Fruit fly (Drosophila melanogaster) whole organism, embryonic: ENCODE measurements around the gene UQCR-C2.
A peak's percentile ranks its signal among the peaks of the same experiment; 100 is the strongest.

Experiments
- Antp ChIP-seq: fragments of 200-800 bp; sonication (Bioruptor generic); optimal IDR thresholded peaks from 3 replicates; lab custom pipeline; 2016; ENCODE audit warnings: missing biosample characterization, missing genetic modification characterization
- Awh ChIP-seq: fragments of 200-800 bp; sonication (Bioruptor generic); IDR thresholded peaks from 2 replicates; pipeline ENCODE4, ENCODE4 v1.3.6; 2022; ENCODE audit warnings: missing biosample characterization, missing genetic modification characterization
- CG10209 ChIP-seq: fragments of 200-800 bp; sonication (Bioruptor generic); optimal IDR thresholded peaks from 3 replicates; lab custom pipeline; 2017; ENCODE audit warnings: missing biosample characterization, mild to moderate bottlenecking, missing genetic modification characterization, missing genetic modification reagents
- CG10267 ChIP-seq: fragments of 200-800 bp; sonication (Bioruptor generic); optimal IDR thresholded peaks from 2 replicates; lab custom pipeline; 2018; ENCODE audit warnings: missing biosample characterization, mild to moderate bottlenecking, missing genetic modification characterization, moderate library complexity
- CG11695 ChIP-seq: fragments of 200-800 bp; sonication (Bioruptor generic); IDR thresholded peaks from 3 replicates; pipeline ENCODE4 v1.3.6; 2022; ENCODE audit warnings: missing biosample characterization, missing genetic modification characterization
- CG12942 ChIP-seq: fragments of 200-800 bp; sonication (Bioruptor generic); optimal IDR thresholded peaks from 3 replicates; lab custom pipeline; 2016; ENCODE audit warnings: missing biosample characterization, missing genetic modification characterization
- CG14860 ChIP-seq: fragments of 200-800 bp; sonication (Bioruptor generic); IDR thresholded peaks from 3 replicates; pipeline ENCODE4 v1.3.6; 2022; ENCODE audit warnings: missing biosample characterization, missing genetic modification characterization; ENCODE audit not compliant: partially characterized antibody
- CG1602 ChIP-seq: fragments of 200-800 bp; sonication (Bioruptor generic); optimal IDR thresholded peaks from 3 replicates; lab custom pipeline; 2016; ENCODE audit warnings: missing biosample characterization, missing genetic modification characterization
- CG16779 ChIP-seq: fragments of 200-800 bp; sonication (Bioruptor generic); IDR thresholded peaks from 2 replicates; pipeline ENCODE4 v1.3.6; 2022; ENCODE audit warnings: missing biosample characterization, missing genetic modification characterization
- CG16813 ChIP-seq: fragments of 200-800 bp; sonication (Bioruptor generic); IDR thresholded peaks from 3 replicates; pipeline ENCODE4 v1.3.6; 2022; ENCODE audit warnings: missing biosample characterization, missing genetic modification characterization; ENCODE audit not compliant: partially characterized antibody
- CG16863 ChIP-seq: fragments of 200-800 bp; sonication (Bioruptor generic); optimal IDR thresholded peaks from 3 replicates; lab custom pipeline; 2016; ENCODE audit warnings: missing biosample characterization, missing genetic modification characterization
- CG17361 ChIP-seq: fragments of 200-800 bp; sonication (Bioruptor generic); IDR thresholded peaks from 3 replicates; pipeline ENCODE4 v1.3.6; 2022; ENCODE audit warnings: missing biosample characterization, missing genetic modification characterization
- CG18599 ChIP-seq: fragments of 200-800 bp; sonication (Bioruptor generic); optimal IDR thresholded peaks from 3 replicates; lab custom pipeline; 2017; ENCODE audit warnings: missing biosample characterization, missing genetic modification characterization, mild to moderate bottlenecking, moderate library complexity, missing genetic modification reagents
- CG18764 ChIP-seq: fragments of 200-800 bp; sonication (Bioruptor generic); optimal IDR thresholded peaks from 3 replicates; lab custom pipeline; 2016; ENCODE audit warnings: missing biosample characterization, missing genetic modification characterization
- CG3163 ChIP-seq: fragments of 200-800 bp; sonication (Bioruptor generic); optimal IDR thresholded peaks from 3 replicates; lab custom pipeline; 2016; ENCODE audit warnings: missing biosample characterization, missing genetic modification characterization
- CG4424 ChIP-seq: fragments of 200-800 bp; sonication (Bioruptor generic); optimal IDR thresholded peaks from 3 replicates; lab custom pipeline; 2016; ENCODE audit warnings: missing biosample characterization, missing genetic modification characterization
- CG7839 ChIP-seq: fragments of 200-800 bp; sonication (Bioruptor generic); optimal IDR thresholded peaks from 3 replicates; lab custom pipeline; 2018; ENCODE audit warnings: missing biosample characterization, mild to moderate bottlenecking, missing genetic modification characterization, moderate library complexity
- CG8478 ChIP-seq: fragments of >200 bp; optimal IDR thresholded peaks from 2 replicates; lab custom pipeline; 2018
- CkIIα-i1 ChIP-seq: fragments of 200-800 bp; sonication (Bioruptor generic); IDR thresholded peaks from 2 replicates; pipeline ENCODE4 v1.3.6; 2022; ENCODE audit warnings: missing biosample characterization, missing genetic modification characterization
- Dll ChIP-seq: fragments of 200-800 bp; sonication (Bioruptor generic); IDR thresholded peaks from 4 replicates; pipeline ENCODE4 v1.3.6; 2022; ENCODE audit warnings: missing biosample characterization, missing genetic modification characterization; ENCODE audit not compliant: partially characterized antibody
- Dp ChIP-seq: fragments of 200-800 bp; sonication (Bioruptor generic); optimal IDR thresholded peaks from 2 replicates; lab custom pipeline; 2018; ENCODE audit warnings: missing biosample characterization, mild to moderate bottlenecking, missing genetic modification characterization, moderate library complexity
- Eip74EF ChIP-seq, 2 experiments: fragments of 200-800 bp in 1 of 2; fragments of >200 bp in 1 of 2; sonication (Bioruptor generic) in 1 of 2; optimal IDR thresholded peaks; 2 replicates each; lab custom pipeline; 2017 to 2019; ENCODE audit warnings: missing biosample characterization in 2 of 2, missing genetic modification characterization in 2 of 2, mild to moderate bottlenecking in 1 of 2, moderate library complexity in 1 of 2
- Hand ChIP-seq: fragments of 200-800 bp; sonication (Bioruptor generic); optimal IDR thresholded peaks from 2 replicates; lab custom pipeline; 2017; ENCODE audit warnings: mild to moderate bottlenecking, missing biosample characterization, missing genetic modification reagents, missing genetic modification characterization
- Hr3 ChIP-seq: fragments of 200-800 bp; sonication (Bioruptor generic); optimal IDR thresholded peaks from 3 replicates; lab custom pipeline; 2016; ENCODE audit warnings: missing biosample characterization, missing genetic modification characterization
- Nf-YC ChIP-seq: fragments of 200-800 bp; optimal IDR thresholded peaks from 3 replicates; lab custom pipeline; 2019; ENCODE audit warnings: missing biosample characterization, mild to moderate bottlenecking, missing genetic modification characterization, moderate library complexity
- Oaz ChIP-seq: fragments of 200-800 bp; sonication (Bioruptor generic); IDR thresholded peaks from 2 replicates; pipeline ENCODE4 v1.3.6; 2022; ENCODE audit warnings: missing biosample characterization, missing genetic modification characterization
- Oli ChIP-seq: fragments of 200-800 bp; sonication (Bioruptor generic); optimal IDR thresholded peaks from 2 replicates; lab custom pipeline; 2018; ENCODE audit warnings: missing biosample characterization, mild to moderate bottlenecking, missing genetic modification characterization, moderate library complexity
- Optix ChIP-seq: fragments of 200-800 bp; sonication (Bioruptor generic); IDR thresholded peaks from 3 replicates; pipeline ENCODE4 v1.3.6; 2022; ENCODE audit warnings: missing biosample characterization, missing genetic modification characterization
- PHDP ChIP-seq: fragments of 200-800 bp; sonication (Bioruptor generic); optimal IDR thresholded peaks from 3 replicates; lab custom pipeline; 2018; ENCODE audit warnings: missing biosample characterization, mild to moderate bottlenecking, missing genetic modification characterization, moderate library complexity
- Ptx1 ChIP-seq: fragments of 200-800 bp; sonication (Bioruptor generic); IDR thresholded peaks from 2 replicates; pipeline ENCODE4 v1.3.6; 2022; ENCODE audit warnings: missing biosample characterization, missing genetic modification characterization
- Vsx1 ChIP-seq: fragments of 200-800 bp; sonication (Bioruptor generic); optimal IDR thresholded peaks from 2 replicates; lab custom pipeline; 2017; ENCODE audit warnings: missing biosample characterization, mild to moderate bottlenecking, missing genetic modification characterization, missing genetic modification reagents
- bcd ChIP-seq: fragments of 200-800 bp; sonication (Bioruptor generic); optimal IDR thresholded peaks from 2 replicates; lab custom pipeline; 2017; ENCODE audit warnings: missing biosample characterization, mild to moderate bottlenecking, missing genetic modification characterization
- cad ChIP-seq: fragments of >200 bp; optimal IDR thresholded peaks from 2 replicates; lab custom pipeline; 2017; ENCODE audit warnings: missing biosample characterization, missing genetic modification characterization
- chinmo ChIP-seq: fragments of 200-800 bp; sonication (Bioruptor generic); IDR thresholded peaks from 4 replicates; pipeline ENCODE4 v1.3.6; 2022; ENCODE audit warnings: missing biosample characterization, missing genetic modification characterization; ENCODE audit not compliant: partially characterized antibody
- ci ChIP-seq: fragments of 200-800 bp; sonication (Bioruptor generic); IDR thresholded peaks from 3 replicates; pipeline ENCODE4 v1.3.6; 2022; ENCODE audit warnings: missing biosample characterization, missing genetic modification characterization
- eve ChIP-seq, 2 experiments: fragments of >200 bp; optimal IDR thresholded peaks; 2 replicates each; lab custom pipeline; 2017; ENCODE audit warnings: missing biosample characterization in 2 of 2, missing genetic modification characterization in 2 of 2
- ftz-f1 ChIP-seq: fragments of 200-800 bp; sonication (Bioruptor generic); optimal IDR thresholded peaks from 2 replicates; lab custom pipeline; 2016; ENCODE audit warnings: missing biosample characterization, missing genetic modification characterization
- gce ChIP-seq: fragments of 200-800 bp; sonication (Bioruptor generic); IDR thresholded peaks from 3 replicates; pipeline ENCODE4 v1.3.6; 2022; ENCODE audit warnings: missing biosample characterization, missing genetic modification characterization
- her ChIP-seq: fragments of 200-800 bp; sonication (Bioruptor generic); optimal IDR thresholded peaks from 2 replicates; lab custom pipeline; 2016; ENCODE audit warnings: missing biosample characterization, missing genetic modification characterization
- lola ChIP-seq, 3 experiments: fragments of >200 bp in 2 of 3; fragments of 200-800 bp in 1 of 3; sonication (Bioruptor generic) in 1 of 3; optimal IDR thresholded peaks; 2 replicates each; lab custom pipeline; 2017 to 2019; ENCODE audit warnings: missing biosample characterization in 3 of 3, missing genetic modification characterization in 3 of 3, mild to moderate bottlenecking in 1 of 3, moderate library complexity in 1 of 3
- luna ChIP-seq: fragments of 200-800 bp; sonication (Bioruptor generic); optimal IDR thresholded peaks from 2 replicates; lab custom pipeline; 2016; ENCODE audit warnings: missing biosample characterization, missing genetic modification characterization
- nau ChIP-seq: fragments of 200-800 bp; sonication (Bioruptor generic); optimal IDR thresholded peaks from 3 replicates; lab custom pipeline; 2017; ENCODE audit warnings: missing biosample characterization, mild to moderate bottlenecking, missing genetic modification characterization, missing genetic modification reagents
- nom ChIP-seq: fragments of 200-800 bp; sonication (Bioruptor generic); optimal IDR thresholded peaks from 2 replicates; lab custom pipeline; 2017; ENCODE audit warnings: missing biosample characterization, missing genetic modification characterization, mild to moderate bottlenecking, moderate library complexity, missing genetic modification reagents
- onecut ChIP-seq: fragments of 200-800 bp; sonication (Bioruptor generic); IDR thresholded peaks from 2 replicates; pipeline ENCODE4 v1.3.6; 2022; ENCODE audit warnings: missing biosample characterization, missing genetic modification characterization
- p53 ChIP-seq: fragments of 200-800 bp; sonication (Bioruptor generic); optimal IDR thresholded peaks from 2 replicates; lab custom pipeline; 2016; ENCODE audit warnings: missing biosample characterization, missing genetic modification characterization
- pb ChIP-seq: fragments of 200-800 bp; sonication (Bioruptor generic); optimal IDR thresholded peaks from 3 replicates; lab custom pipeline; 2016; ENCODE audit warnings: missing biosample characterization, missing genetic modification characterization
- pita ChIP-seq: fragments of 200-800 bp; sonication (Bioruptor generic); optimal IDR thresholded peaks from 2 replicates; lab custom pipeline; 2017; ENCODE audit warnings: missing biosample characterization, mild to moderate bottlenecking, missing genetic modification characterization
- sim ChIP-seq: fragments of 200-800 bp; sonication (Bioruptor generic); IDR thresholded peaks from 2 replicates; pipeline ENCODE4 v1.3.6; 2022; ENCODE audit warnings: missing biosample characterization, missing genetic modification characterization
- sima ChIP-seq: fragments of 200-800 bp; sonication (Bioruptor generic); optimal IDR thresholded peaks from 2 replicates; lab custom pipeline; 2016; ENCODE audit warnings: missing biosample characterization, missing genetic modification characterization
- stwl ChIP-seq: fragments of 200-800 bp; sonication (Bioruptor generic); optimal IDR thresholded peaks from 3 replicates; lab custom pipeline; 2018; ENCODE audit warnings: missing biosample characterization, mild to moderate bottlenecking, missing genetic modification characterization, moderate library complexity
- tio ChIP-seq: fragments of 200-800 bp; sonication (Bioruptor generic); optimal IDR thresholded peaks from 2 replicates; lab custom pipeline; 2017; ENCODE audit warnings: missing biosample characterization, missing genetic modification characterization, inconsistent platforms

UQCR-C2 gene

DNA sequence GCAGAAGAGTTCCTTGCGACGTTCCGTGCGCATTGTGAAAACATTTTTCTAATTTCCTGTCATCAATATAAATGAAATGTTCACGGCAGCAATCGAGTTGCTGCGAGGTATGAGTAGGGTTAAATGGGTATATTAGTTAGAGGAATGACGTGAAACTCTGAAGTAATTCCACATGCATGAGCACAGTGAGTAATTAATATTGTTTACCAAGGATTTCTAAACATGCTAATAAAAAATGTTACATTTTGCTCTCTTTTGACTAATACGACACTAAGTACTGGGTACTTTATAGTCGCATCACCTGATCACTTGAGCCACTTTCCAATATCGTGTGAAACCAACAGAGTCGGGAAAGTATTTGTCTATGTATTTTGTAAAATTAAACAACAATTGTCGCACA is 39.7 kb upstream of the UQCR-C2 start (continued):
- TF ChIP-seq CG14860 (GFP tag; lab: Robert Waterston, UW) (no peak), chinmo (no peak), p53 (GFP tag; lab: Kevin White, UChicago) (no peak), Dll (GFP tag; lab: Robert Waterston, UW) (no peak), Awh (GFP tag; lab: Robert Waterston, UW) (no peak), Vsx1 (GFP tag; lab: Kevin White, UChicago) (no peak), CG18764 (GFP tag; lab: Kevin White, UChicago) (no peak), CG11695 (GFP tag; lab: Robert Waterston, UW) (0 out of 3 replicates have a peak, but pooled peaks have one; percentile 8), CG16779 (GFP tag; lab: Robert Waterston, UW) (no peak), CG12942 (GFP tag; lab: Kevin White, UChicago) (peak; percentile 31), luna (no peak), CG7839 (tag; lab: Kevin White, UChicago) (peak; percentile 32), Oaz (GFP tag; lab: Robert Waterston, UW) (peak; percentile 18; the same call in 1 of the 2 replicates), CG17361 (GFP tag; lab: Robert Waterston, UW) (no peak), Hr3 (peak; percentile 42), CG16813 (no peak), Optix (GFP tag; lab: Robert Waterston, UW) (peak; percentile 70), bcd (GFP tag; lab: Kevin White, UChicago) (no peak), cad (no peak), CG3163 (GFP tag; lab: Kevin White, UChicago) (no peak), lola (GFP tag; optimal IDR thresholded peaks at IDR 0.05; lab: Kevin White, UChicago) (peak in 1 of 3 experiments; percentile 29), PHDP (tag; lab: Kevin White, UChicago) (peak; percentile 35), CG18599 (GFP tag; lab: Kevin White, UChicago) (peak; percentile 7), nau (GFP tag; lab: Kevin White, UChicago) (no peak), sima (GFP tag; lab: Kevin White, UChicago) (no peak), tio (peak; percentile 51), Nf-YC (tag; lab: Kevin White, UChicago) (no peak), Oli (peak; percentile 61), sim (GFP tag; lab: Robert Waterston, UW) (no peak), CG10209 (peak; percentile 31), Eip74EF (GFP tag; optimal IDR thresholded peaks at IDR 0.05; lab: Kevin White, UChicago) (no peak), pb (GFP tag; lab: Kevin White, UChicago) (no peak), CG16863 (GFP tag; lab: Kevin White, UChicago) (peak; percentile 48), eve (GFP tag; optimal IDR thresholded peaks at IDR 0.05; lab: Kevin White, UChicago) (no peak), nom (GFP tag; lab: Kevin White, UChicago) (no peak), CG10267 (tag; lab: Kevin White, UChicago) (peak; percentile 34), CkIIα-i1 (GFP tag; lab: Robert Waterston, UW) (no peak), pita (no peak), Ptx1 (GFP tag; lab: Robert Waterston, UW) (peak; percentile 41; the same call in 1 of the 2 replicates), CG8478 (no peak), Dp (GFP tag; lab: Kevin White, UChicago) (no peak), stwl (tag; lab: Kevin White, UChicago) (no peak), CG4424 (GFP tag; lab: Kevin White, UChicago) (peak; percentile 35), gce (no peak), CG1602 (GFP tag; lab: Kevin White, UChicago) (peak; percentile 30), Hand (GFP tag; lab: Kevin White, UChicago) (no peak), her (no peak), onecut (GFP tag; lab: Robert Waterston, UW) (no peak), ftz-f1 (GFP tag; lab: Kevin White, UChicago) (no peak), ci (peak; percentile 71), Antp (GFP tag; lab: Kevin White, UChicago) (peak; percentile 43)
